In genomic region chr3L:21496865-21497634, dm6 we compare ENCODE assay signal across 1 fruit fly cellular context.
TF ChIP-seq lines count a peak whose summit lies in the region.

TSS of gene Hr78 (minus strand) at chr3L:21497494.

TF ChIP-seq in whole organism, embryonic, 481 proteins besides CTCF, POLR2A, EP300 and RAD21 (continued from another document):
- 0 out of 3 replicates have a peak, but pooled peaks have one; percentile 22 for TF ChIP-seq CG2889 (GFP tag; IDR thresholded peaks at IDR 0.05; lab: Robert Waterston, UW)
- TF ChIP-seq Usf (GFP tag; optimal IDR thresholded peaks at IDR 0.05; lab: Kevin White, UChicago): peak; percentile 54
- no peak for TF ChIP-seq nau (GFP tag; optimal IDR thresholded peaks at IDR 0.05; lab: Kevin White, UChicago)
- peak; percentile 59 for TF ChIP-seq Rx (GFP tag; IDR thresholded peaks at IDR 0.05; lab: Robert Waterston, UW)
- peak; percentile 51; the same call in 1 of the 2 replicates for TF ChIP-seq onecut (GFP tag; IDR thresholded peaks at IDR 0.05; lab: Robert Waterston, UW)
- TF ChIP-seq CG11560 (tag; IDR thresholded peaks at IDR 0.05; lab: Robert Waterston, UW): no peak
- peak; percentile 31; the same call in 1 of the 2 replicates for TF ChIP-seq sisA (GFP tag; IDR thresholded peaks at IDR 0.05; lab: Robert Waterston, UW)
- TF ChIP-seq CG11456 (GFP tag; IDR thresholded peaks at IDR 0.05; lab: Robert Waterston, UW): peak; percentile 62; the same call in 1 of the 3 replicates
- TF ChIP-seq cad (GFP tag; optimal IDR thresholded peaks at IDR 0.05; lab: Kevin White, UChicago): peak; percentile 21
- TF ChIP-seq zen2 (GFP tag; IDR thresholded peaks at IDR 0.05; lab: Robert Waterston, UW; ENCODE audit: partially characterized antibody): no peak
- peak; percentile 34 for TF ChIP-seq slp2 (GFP tag; optimal IDR thresholded peaks at IDR 0.05; lab: Kevin White, UChicago)
- TF ChIP-seq CG12942 (GFP tag; optimal IDR thresholded peaks at IDR 0.05; lab: Kevin White, UChicago): peak; percentile 51
- TF ChIP-seq phol (tag; optimal IDR thresholded peaks at IDR 0.05; lab: Kevin White, UChicago): peak; percentile 79
- TF ChIP-seq H2.0 (GFP tag; IDR thresholded peaks at IDR 0.05; lab: Robert Waterston, UW): peak; percentile 38; the same call in 1 of the 2 replicates
- TF ChIP-seq maf-S (GFP tag; optimal IDR thresholded peaks at IDR 0.05; lab: Kevin White, UChicago): no peak
- TF ChIP-seq CG7556 (GFP tag; optimal IDR thresholded peaks at IDR 0.05; lab: Kevin White, UChicago): peak; percentile 92
- no peak for TF ChIP-seq CG12236 (GFP tag; optimal IDR thresholded peaks at IDR 0.05; lab: Kevin White, UChicago)
- TF ChIP-seq z (GFP tag; IDR thresholded peaks at IDR 0.05; lab: Robert Waterston, UW): no peak
- TF ChIP-seq CG43689 (GFP tag; IDR thresholded peaks at IDR 0.05; lab: Robert Waterston, UW): no peak
- TF ChIP-seq abd-A (tag; optimal IDR thresholded peaks at IDR 0.05; lab: Kevin White, UChicago): no peak
- TF ChIP-seq Ada2b (GFP tag; IDR thresholded peaks at IDR 0.05; lab: Robert Waterston, UW): peak; percentile 63
- TF ChIP-seq CG1024 (GFP tag; IDR thresholded peaks at IDR 0.05; lab: Robert Waterston, UW): peak; percentile 38; the same call in 1 of the 2 replicates
- TF ChIP-seq trh (GFP tag; optimal IDR thresholded peaks at IDR 0.05; lab: Kevin White, UChicago): peak; percentile 16
- TF ChIP-seq az2 (GFP tag; optimal IDR thresholded peaks at IDR 0.05; lab: Kevin White, UChicago): peak; percentile 68
- peak; percentile 72 for TF ChIP-seq CG6254 (GFP tag; optimal IDR thresholded peaks at IDR 0.05; lab: Kevin White, UChicago)
- TF ChIP-seq CG7357 (GFP tag; IDR thresholded peaks at IDR 0.05; lab: Robert Waterston, UW): 0 out of 3 replicates have a peak, but pooled peaks have one; percentile 52
- TF ChIP-seq tio (GFP tag; optimal IDR thresholded peaks at IDR 0.05; lab: Kevin White, UChicago): peak; percentile 71
- TF ChIP-seq Dad (GFP tag; optimal IDR thresholded peaks at IDR 0.05; lab: Kevin White, UChicago): no peak
- TF ChIP-seq pita (GFP tag; optimal IDR thresholded peaks at IDR 0.05; lab: Kevin White, UChicago): peak; percentile 4
- TF ChIP-seq Awh (GFP tag; IDR thresholded peaks at IDR 0.05; lab: Robert Waterston, UW): peak; percentile 56; the same call in 1 of the 2 replicates
- no peak for TF ChIP-seq CG11504 (tag; optimal IDR thresholded peaks at IDR 0.05; lab: Kevin White, UChicago)
- TF ChIP-seq CG10267 (tag; optimal IDR thresholded peaks at IDR 0.05; lab: Kevin White, UChicago): peak; percentile 82
- TF ChIP-seq bab2 (GFP tag; optimal IDR thresholded peaks at IDR 0.05; lab: Kevin White, UChicago): no peak
- TF ChIP-seq fu2 (GFP tag; optimal IDR thresholded peaks at IDR 0.05; lab: Kevin White, UChicago): no peak
